Worm (Caenorhabditis elegans) whole organism, early embryonic: Measurements from ENCODE around the gene pgl-1.

Source experiments
- B0310.2 ChIP-seq: sonication (generic microtip); optimal IDR thresholded peaks from 2 replicates; lab custom pipeline; 2016; ENCODE audit warnings: mild to moderate bottlenecking, missing genetic modification characterization, missing compliant biosample characterization
- aly-1 ChIP-seq: sonication (generic microtip); optimal IDR thresholded peaks from 2 replicates; lab custom pipeline; 2016; ENCODE audit warnings: missing genetic modification characterization, missing compliant biosample characterization
- ama-1 ChIP-seq: fragments of 150-350 bp; optimal IDR thresholded peaks from 2 replicates; lab custom pipeline; 2014
- ets-7 ChIP-seq: sonication (generic microtip); optimal IDR thresholded peaks from 2 replicates; lab custom pipeline; 2016; ENCODE audit warnings: missing genotype, missing genetic modification characterization, missing compliant biosample characterization
- flt-1 ChIP-seq: fragments of 200-800 bp; sonication (Bioruptor generic); IDR thresholded peaks from 2 replicates; pipeline ENCODE4 v1.3.6; 2022; ENCODE audit warnings: missing genetic modification characterization, missing compliant biosample characterization
- hmbx-1 ChIP-seq: sonication (generic microtip); optimal IDR thresholded peaks from 2 replicates; lab custom pipeline; 2016; ENCODE audit warnings: mild to moderate bottlenecking, missing genetic modification characterization, missing compliant biosample characterization
- sea-1 ChIP-seq: fragments of 200-800 bp; sonication (Bioruptor generic); conservative IDR thresholded peaks from 2 replicates; pipeline ENCODE4 v1.3.6; 2022; ENCODE audit warnings: missing genetic modification characterization, missing compliant biosample characterization
- tra-4 ChIP-seq: sonication (generic microtip); optimal IDR thresholded peaks from 2 replicates; lab custom pipeline; 2017; ENCODE audit warnings: missing genetic modification characterization, missing compliant biosample characterization

DNA sequence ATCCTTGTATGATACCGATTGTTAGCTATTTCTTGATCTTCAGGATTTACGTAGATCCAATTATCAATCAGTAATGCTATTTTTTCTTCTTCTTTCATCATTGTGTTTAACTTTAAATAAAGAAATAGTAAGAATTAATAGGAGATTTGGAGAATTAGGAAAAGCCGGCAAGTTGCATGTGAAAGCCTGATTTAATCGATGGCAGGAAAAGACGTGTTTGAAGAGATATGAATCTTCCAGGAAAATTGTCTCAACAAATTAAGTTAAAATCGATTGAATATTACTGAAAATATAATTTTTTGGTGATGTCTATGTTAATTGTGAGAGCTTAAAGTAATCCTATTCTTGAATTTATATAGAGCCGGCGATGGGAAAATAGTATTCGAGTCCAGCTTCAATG lies 5.9 kb downstream of the pgl-1 start, which contains the start of gene ZK381.62:
- no peak for TF ChIP-seq ama-1
- TF ChIP-seq ets-7 (tag; lab: Kevin White, UChicago), result no peak
- TF ChIP-seq sea-1 (GFP tag; lab: Robert Waterston, UW), result no peak
- TF ChIP-seq B0310.2, result no peak
- no peak for TF ChIP-seq tra-4 (tag; lab: Kevin White, UChicago)
- no peak for TF ChIP-seq aly-1 (tag; lab: Kevin White, UChicago)
- TF ChIP-seq hmbx-1, result no peak
- no peak for TF ChIP-seq flt-1
